Fruit fly (Drosophila melanogaster) whole organism, embryonic: ENCODE results near the gene scramb2.

Experiments used
- CG10267 ChIP-seq: fragments of 200-800 bp; sonication (Bioruptor generic); optimal IDR thresholded peaks from 2 replicates; lab custom pipeline; 2018; ENCODE audit warnings: missing biosample characterization, mild to moderate bottlenecking, missing genetic modification characterization, moderate library complexity
- CG11504 ChIP-seq: fragments of 200-800 bp; sonication (Bioruptor generic); optimal IDR thresholded peaks from 3 replicates; lab custom pipeline; 2019; ENCODE audit warnings: missing biosample characterization, mild to moderate bottlenecking, missing genetic modification characterization, moderate library complexity
- CG11696 ChIP-seq: fragments of 200-800 bp; sonication (Bioruptor generic); IDR thresholded peaks from 2 replicates; pipeline ENCODE4 v1.3.6; 2022; ENCODE audit warnings: missing biosample characterization, missing genetic modification characterization
- CG12219 ChIP-seq: fragments of 200-800 bp; sonication (Bioruptor generic); optimal IDR thresholded peaks from 3 replicates; lab custom pipeline; 2018; ENCODE audit warnings: missing biosample characterization, mild to moderate bottlenecking, missing genetic modification characterization
- CG12769 ChIP-seq: fragments of 200-800 bp; sonication (Bioruptor generic); optimal IDR thresholded peaks from 2 replicates; lab custom pipeline; 2019; ENCODE audit warnings: missing biosample characterization, mild to moderate bottlenecking, missing genetic modification characterization, moderate library complexity
- CG13775 ChIP-seq: fragments of 200-800 bp; sonication (Bioruptor generic); optimal IDR thresholded peaks from 3 replicates; lab custom pipeline; 2017; ENCODE audit warnings: missing biosample characterization, mild to moderate bottlenecking, missing genetic modification characterization
- CG14965 ChIP-seq: fragments of 200-800 bp; sonication (Bioruptor generic); optimal IDR thresholded peaks from 2 replicates; lab custom pipeline; 2016; ENCODE audit warnings: missing biosample characterization, missing genetic modification characterization, borderline replicate concordance
- CG15479 ChIP-seq: fragments of 200-800 bp; sonication (Bioruptor generic); optimal IDR thresholded peaks from 3 replicates; lab custom pipeline; 2019; ENCODE audit warnings: missing biosample characterization, mild to moderate bottlenecking, missing genetic modification characterization, moderate library complexity
- CG16813 ChIP-seq: fragments of 200-800 bp; sonication (Bioruptor generic); IDR thresholded peaks from 3 replicates; pipeline ENCODE4 v1.3.6; 2022; ENCODE audit warnings: missing biosample characterization, missing genetic modification characterization; ENCODE audit not compliant: partially characterized antibody
- CG2129 ChIP-seq: fragments of 200-800 bp; sonication (Bioruptor generic); IDR thresholded peaks from 2 replicates; pipeline ENCODE4 v1.3.6; 2022; ENCODE audit warnings: missing biosample characterization, missing genetic modification characterization; ENCODE audit not compliant: partially characterized antibody
- CG32772 ChIP-seq: fragments of 200-800 bp; sonication (Bioruptor generic); IDR thresholded peaks from 2 replicates; pipeline ENCODE4 v1.3.6; 2022; ENCODE audit warnings: missing biosample characterization, missing genetic modification characterization
- CG33213 ChIP-seq: fragments of 200-800 bp; sonication (Bioruptor generic); optimal IDR thresholded peaks from 3 replicates; lab custom pipeline; 2016; ENCODE audit warnings: missing biosample characterization, missing genetic modification characterization
- CG34224 ChIP-seq: fragments of 200-800 bp; sonication (Bioruptor generic); IDR thresholded peaks from 3 replicates; pipeline ENCODE4 v1.3.6; 2022; ENCODE audit warnings: missing biosample characterization, missing genetic modification characterization; ENCODE audit not compliant: partially characterized antibody
- CG6175 ChIP-seq: fragments of 200-800 bp; sonication (Bioruptor generic); IDR thresholded peaks from 3 replicates; pipeline ENCODE4 v1.3.6; 2022; ENCODE audit warnings: missing biosample characterization, missing genetic modification characterization
- CG6272 ChIP-seq: fragments of 200-800 bp; sonication (Bioruptor generic); IDR thresholded peaks from 2 replicates; pipeline ENCODE4 v1.3.6; 2022; ENCODE audit warnings: missing biosample characterization, missing genetic modification characterization
- CG7987 ChIP-seq: fragments of 200-800 bp; sonication (Bioruptor generic); optimal IDR thresholded peaks from 2 replicates; lab custom pipeline; 2018; ENCODE audit warnings: missing biosample characterization, mild to moderate bottlenecking, missing genetic modification characterization, moderate library complexity
- CG8388 ChIP-seq: fragments of 200-800 bp; sonication (Bioruptor generic); optimal IDR thresholded peaks from 2 replicates; lab custom pipeline; 2019; ENCODE audit warnings: missing biosample characterization, mild to moderate bottlenecking, missing genetic modification characterization, moderate library complexity
- CG8765 ChIP-seq: fragments of 200-800 bp; sonication (Bioruptor generic); IDR thresholded peaks from 2 replicates; pipeline ENCODE4 v1.3.6; 2022; ENCODE audit warnings: missing biosample characterization, missing genetic modification characterization
- CTCF ChIP-seq: fragments of 200-800 bp; sonication (Bioruptor generic); optimal IDR thresholded peaks from 2 replicates; lab custom pipeline; 2017; ENCODE audit warnings: missing biosample characterization, mild to moderate bottlenecking, missing genetic modification characterization, moderate library complexity
- CrebB ChIP-seq: fragments of 200-800 bp; sonication (Bioruptor generic); optimal IDR thresholded peaks from 3 replicates; lab custom pipeline; 2018; ENCODE audit warnings: missing biosample characterization, mild to moderate bottlenecking, missing genetic modification characterization
- E2f1 ChIP-seq: fragments of 200-800 bp; sonication (Bioruptor generic); IDR thresholded peaks from 2 replicates; pipeline ENCODE4 v1.3.6; 2022; ENCODE audit warnings: missing biosample characterization, missing genetic modification characterization
- E2f2 ChIP-seq: fragments of 200-800 bp; sonication (Bioruptor generic); IDR thresholded peaks from 2 replicates; pipeline ENCODE4 v1.3.6; 2022; ENCODE audit warnings: missing biosample characterization, missing genetic modification characterization
- HLH54F ChIP-seq: fragments of 200-800 bp; sonication (Bioruptor generic); optimal IDR thresholded peaks from 3 replicates; lab custom pipeline; 2016; ENCODE audit warnings: missing biosample characterization, missing genetic modification characterization
- MTF-1 ChIP-seq: fragments of 200-800 bp; sonication (Bioruptor generic); optimal IDR thresholded peaks from 2 replicates; lab custom pipeline; 2018; ENCODE audit warnings: missing biosample characterization, mild to moderate bottlenecking, missing genetic modification characterization, borderline replicate concordance
- Max ChIP-seq: fragments of 200-800 bp; sonication (Bioruptor generic); optimal IDR thresholded peaks from 2 replicates; lab custom pipeline; 2016; ENCODE audit warnings: missing biosample characterization, mild to moderate bottlenecking, missing genetic modification characterization
- Nf-YB ChIP-seq: fragments of 200-800 bp; sonication (Bioruptor generic); optimal IDR thresholded peaks from 3 replicates; lab custom pipeline; 2019; ENCODE audit warnings: missing biosample characterization, mild to moderate bottlenecking, missing genetic modification characterization, moderate library complexity
- Nf-YC ChIP-seq: fragments of 200-800 bp; optimal IDR thresholded peaks from 3 replicates; lab custom pipeline; 2019; ENCODE audit warnings: missing biosample characterization, mild to moderate bottlenecking, missing genetic modification characterization, moderate library complexity
- aop ChIP-seq: fragments of 200-800 bp; sonication (Bioruptor generic); IDR thresholded peaks from 2 replicates; pipeline ENCODE4 v1.3.6; 2022; ENCODE audit warnings: missing biosample characterization, missing genetic modification characterization
- cas ChIP-seq: fragments of 200-800 bp; sonication (Bioruptor generic); IDR thresholded peaks from 2 replicates; pipeline ENCODE4 v1.3.6; 2022; ENCODE audit warnings: missing biosample characterization, missing genetic modification characterization
- ci ChIP-seq: fragments of 200-800 bp; sonication (Bioruptor generic); IDR thresholded peaks from 3 replicates; pipeline ENCODE4 v1.3.6; 2022; ENCODE audit warnings: missing biosample characterization, missing genetic modification characterization
- da ChIP-seq: fragments of 200-800 bp; sonication (Bioruptor generic); optimal IDR thresholded peaks from 2 replicates; lab custom pipeline; 2016; ENCODE audit warnings: missing biosample characterization, missing genetic modification characterization
- danr ChIP-seq: fragments of 200-800 bp; sonication (Bioruptor generic); IDR thresholded peaks from 2 replicates; pipeline ENCODE4 v1.3.6; 2022; ENCODE audit warnings: missing biosample characterization, missing genetic modification characterization
- ems ChIP-seq: fragments of 200-800 bp; sonication (Bioruptor generic); optimal IDR thresholded peaks from 3 replicates; lab custom pipeline; 2016; ENCODE audit warnings: missing biosample characterization, missing genetic modification characterization
- esg ChIP-seq: fragments of 200-800 bp; sonication (Bioruptor generic); conservative IDR thresholded peaks from 2 replicates; pipeline ENCODE4 v1.3.6; 2022; ENCODE audit warnings: missing biosample characterization, missing genetic modification characterization
- exex ChIP-seq: fragments of 200-800 bp; sonication (Bioruptor generic); optimal IDR thresholded peaks from 4 replicates; lab custom pipeline; 2018; ENCODE audit warnings: missing biosample characterization, mild to moderate bottlenecking, missing genetic modification characterization, moderate library complexity
- fd3F ChIP-seq: fragments of 200-800 bp; sonication (Bioruptor generic); optimal IDR thresholded peaks from 2 replicates; lab custom pipeline; 2018; ENCODE audit warnings: missing biosample characterization, mild to moderate bottlenecking, missing genetic modification characterization, moderate library complexity
- hbn ChIP-seq: fragments of 200-800 bp; sonication (Bioruptor generic); IDR thresholded peaks from 2 replicates; pipeline ENCODE4 v1.3.6; 2022; ENCODE audit warnings: missing biosample characterization, missing genetic modification characterization; ENCODE audit not compliant: partially characterized antibody
- insv ChIP-seq, 2 experiments: fragments of 200-800 bp; sonication (Bioruptor generic); optimal IDR thresholded peaks; 3 replicates each; lab custom pipeline; 2016 to 2018; ENCODE audit warnings: missing biosample characterization in 2 of 2, missing genetic modification characterization in 2 of 2
- lmd ChIP-seq: fragments of 200-800 bp; sonication (Bioruptor generic); IDR thresholded peaks from 2 replicates; pipeline ENCODE4 v1.3.6; 2022; ENCODE audit warnings: missing biosample characterization, missing genetic modification characterization
- luna ChIP-seq: fragments of 200-800 bp; sonication (Bioruptor generic); optimal IDR thresholded peaks from 2 replicates; lab custom pipeline; 2016; ENCODE audit warnings: missing biosample characterization, missing genetic modification characterization
- oc ChIP-seq: fragments of 200-800 bp; sonication (Bioruptor generic); optimal IDR thresholded peaks from 2 replicates; lab custom pipeline; 2018; ENCODE audit warnings: missing biosample characterization, mild to moderate bottlenecking, missing genetic modification characterization, moderate library complexity
- psq ChIP-seq: fragments of 200-800 bp; sonication (Bioruptor generic); optimal IDR thresholded peaks from 2 replicates; lab custom pipeline; 2017; ENCODE audit warnings: missing biosample characterization, missing genetic modification characterization
- pum ChIP-seq: fragments of 200-800 bp; sonication (Bioruptor generic); optimal IDR thresholded peaks from 2 replicates; lab custom pipeline; 2016; ENCODE audit warnings: missing biosample characterization, missing genetic modification characterization
- so ChIP-seq: fragments of 200-800 bp; sonication (Bioruptor generic); IDR thresholded peaks from 3 replicates; pipeline ENCODE4 v1.3.6; 2022; ENCODE audit warnings: missing biosample characterization, missing genetic modification characterization
- toy ChIP-seq: fragments of 200-800 bp; sonication (Bioruptor generic); IDR thresholded peaks from 2 replicates; pipeline ENCODE4 v1.3.6; 2022; ENCODE audit warnings: missing biosample characterization, missing genetic modification characterization
- ttk ChIP-seq: fragments of 200-800 bp; sonication (Bioruptor generic); IDR thresholded peaks from 2 replicates; pipeline ENCODE4 v2.1.2; 2022; ENCODE audit warnings: missing biosample characterization, missing genetic modification characterization
- vfl ChIP-seq: fragments of 200-800 bp; sonication (Bioruptor generic); optimal IDR thresholded peaks from 2 replicates; lab custom pipeline; 2016; ENCODE audit warnings: missing biosample characterization, missing genetic modification characterization
- wek ChIP-seq: fragments of 200-800 bp; sonication (Bioruptor generic); optimal IDR thresholded peaks from 3 replicates; lab custom pipeline; 2018; ENCODE audit warnings: missing biosample characterization, mild to moderate bottlenecking, missing genetic modification characterization, moderate library complexity
- wor ChIP-seq: fragments of 200-800 bp; sonication (Bioruptor generic); IDR thresholded peaks from 2 replicates; pipeline ENCODE4 v1.3.6; 2022; ENCODE audit warnings: missing biosample characterization, missing genetic modification characterization
- zfh1 ChIP-seq: fragments of 200-800 bp; sonication (Bioruptor generic); IDR thresholded peaks from 3 replicates; pipeline ENCODE4 v1.3.6; 2022; ENCODE audit warnings: missing biosample characterization, missing genetic modification characterization

The scramb2 gene

dm6 chr3L:3037822-3038563 is 8.6 kb downstream of the scramb2 start (continued):
- TF ChIP-seq Max (GFP tag; lab: Kevin White, UChicago), result no peak
- TF ChIP-seq CrebB (tag; lab: Kevin White, UChicago), result peak; percentile 40
- TF ChIP-seq hbn, result no peak
- peak; percentile 27 for TF ChIP-seq Nf-YC (tag; lab: Kevin White, UChicago)
- TF ChIP-seq CG8765, result peak; percentile 97
- TF ChIP-seq CG16813 (GFP tag; lab: Robert Waterston, UW), result 0 out of 3 replicates have a peak, but pooled peaks have one; percentile 7
- no peak for TF ChIP-seq CG2129 (GFP tag; lab: Robert Waterston, UW)
- no peak for TF ChIP-seq lmd
- TF ChIP-seq CG6175 (GFP tag; lab: Robert Waterston, UW), result peak; percentile 89; the same call in 2 of the 3 replicates
- no peak for TF ChIP-seq HLH54F (GFP tag; lab: Kevin White, UChicago)
- TF ChIP-seq toy, result no peak
- no peak for TF ChIP-seq danr (GFP tag; lab: Robert Waterston, UW)
- no peak for TF ChIP-seq CG32772
- no peak; the same call in 1 of the 2 replicates for TF ChIP-seq E2f1 (GFP tag; lab: Robert Waterston, UW)
- TF ChIP-seq zfh1, result peak; percentile 67; the same call in 2 of the 3 replicates
- TF ChIP-seq da, result no peak
- TF ChIP-seq oc (tag; lab: Kevin White, UChicago), result peak; percentile 20
- peak; percentile 98 for TF ChIP-seq CG12769 (tag; lab: Kevin White, UChicago)
- no peak for TF ChIP-seq vfl (GFP tag; lab: Kevin White, UChicago)
- no peak for TF ChIP-seq CTCF (GFP tag; lab: Kevin White, UChicago)
- TF ChIP-seq CG8388 (GFP tag; lab: Kevin White, UChicago), result no peak
- 0 out of 3 replicates have a peak, but pooled peaks have one; percentile 25 for TF ChIP-seq CG34224 (GFP tag; lab: Robert Waterston, UW)
- no peak for TF ChIP-seq wek (GFP tag; lab: Kevin White, UChicago)
- no peak for TF ChIP-seq CG33213 (GFP tag; lab: Kevin White, UChicago)
- no peak for TF ChIP-seq CG11696 (GFP tag; lab: Robert Waterston, UW)
- TF ChIP-seq ems (GFP tag; lab: Kevin White, UChicago), result no peak
- TF ChIP-seq CG10267 (tag; lab: Kevin White, UChicago), result peak; percentile 0
- TF ChIP-seq insv (GFP tag; optimal IDR thresholded peaks at IDR 0.05; lab: Kevin White, UChicago), result peak in 1 of 2 experiments; percentile 12
- peak; percentile 99 for TF ChIP-seq CG15479
- TF ChIP-seq Nf-YB (GFP tag; lab: Kevin White, UChicago), result no peak
- no peak for TF ChIP-seq pum (GFP tag; lab: Kevin White, UChicago)
- TF ChIP-seq CG14965 (GFP tag; lab: Kevin White, UChicago), result no peak
- peak; percentile 77 for TF ChIP-seq ci (GFP tag; lab: Robert Waterston, UW)
- TF ChIP-seq fd3F, result no peak
- no peak for TF ChIP-seq CG13775 (GFP tag; lab: Kevin White, UChicago)
- peak; percentile 47 for TF ChIP-seq CG11504
- TF ChIP-seq so (GFP tag; lab: Robert Waterston, UW), result peak; percentile 60; the same call in 1 of the 3 replicates
- no peak for TF ChIP-seq CG6272 (GFP tag; lab: Robert Waterston, UW)
- no peak for TF ChIP-seq luna (GFP tag; lab: Kevin White, UChicago)
- no peak for TF ChIP-seq aop
- peak; percentile 75 for TF ChIP-seq psq
- peak; percentile 34 for TF ChIP-seq exex
- peak; percentile 25; the same call in 1 of the 2 replicates for TF ChIP-seq E2f2 (GFP tag; lab: Robert Waterston, UW)
- TF ChIP-seq CG7987 (GFP tag; lab: Kevin White, UChicago), result peak; percentile 21
- TF ChIP-seq esg (GFP tag; lab: Robert Waterston, UW), result no peak
- TF ChIP-seq cas (GFP tag; lab: Robert Waterston, UW), result 0 out of 2 replicates have a peak, but pooled peaks have one; percentile 20
- TF ChIP-seq ttk (GFP tag; lab: Robert Waterston, UW), result no peak
- TF ChIP-seq MTF-1 (GFP tag; lab: Kevin White, UChicago), result peak; percentile 28
- no peak for TF ChIP-seq wor (GFP tag; lab: Robert Waterston, UW)
- TF ChIP-seq CG12219, result peak; percentile 12
